Fruit fly (Drosophila melanogaster) Kc167 (cell line): ENCODE measurements around the gene Tpst.

Source experiments
- Myc ChIP-seq: fragments of >200 bp; optimal IDR thresholded peaks from 2 replicates; lab custom pipeline; 2017; ENCODE audit warnings: missing external identifiers
- Sin3A ChIP-seq: fragments of >200 bp; optimal IDR thresholded peaks from 2 replicates; lab custom pipeline; 2018; ENCODE audit warnings: missing external identifiers
- h ChIP-seq: fragments of >200 bp; optimal IDR thresholded peaks from 3 replicates; lab custom pipeline; 2018; ENCODE audit warnings: missing external identifiers
- insv ChIP-seq: fragments of >200 bp; optimal IDR thresholded peaks from 3 replicates; lab custom pipeline; 2018; ENCODE audit warnings: missing external identifiers
- psq ChIP-seq: fragments of >200 bp; optimal IDR thresholded peaks from 2 replicates; lab custom pipeline; 2017; ENCODE audit warnings: missing external identifiers
- ttk ChIP-seq: sonication (Bioruptor generic); optimal IDR thresholded peaks from 2 replicates; lab custom pipeline; 2017; ENCODE audit warnings: missing external identifiers

Gene Tpst

DNA sequence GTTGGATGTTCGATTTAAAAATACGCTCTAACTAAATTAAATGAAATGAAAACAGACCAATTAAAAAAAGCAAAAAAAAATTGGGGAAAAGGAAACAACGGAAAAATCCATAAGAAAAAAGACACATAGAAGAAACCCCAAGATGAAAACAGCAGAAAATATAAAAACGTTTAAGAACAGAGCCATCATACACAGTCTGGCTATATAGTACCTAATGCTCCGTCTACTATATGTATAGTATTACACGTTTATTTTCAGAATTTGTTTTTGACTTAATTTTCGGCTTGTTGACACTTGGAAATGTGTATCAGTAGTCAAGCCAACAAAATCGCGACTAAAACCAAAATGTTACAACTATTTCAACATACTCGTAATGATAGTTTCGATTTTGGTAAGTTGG is 41.8 kb downstream of the Tpst start, which contains the start of gene CG11178:
Gene CG11178 (plus strand): TSS at position 301 of the 400 bp plus-strand sequence.
- TF ChIP-seq Sin3A (lab: Kevin White, UChicago), result no peak
- no peak for TF ChIP-seq h (lab: Kevin White, UChicago)
- TF ChIP-seq ttk (lab: Kevin White, UChicago), result no peak
- no peak for TF ChIP-seq psq (lab: Kevin White, UChicago)
- no peak for TF ChIP-seq insv
- no peak for TF ChIP-seq Myc (lab: Kevin White, UChicago)

DNA sequence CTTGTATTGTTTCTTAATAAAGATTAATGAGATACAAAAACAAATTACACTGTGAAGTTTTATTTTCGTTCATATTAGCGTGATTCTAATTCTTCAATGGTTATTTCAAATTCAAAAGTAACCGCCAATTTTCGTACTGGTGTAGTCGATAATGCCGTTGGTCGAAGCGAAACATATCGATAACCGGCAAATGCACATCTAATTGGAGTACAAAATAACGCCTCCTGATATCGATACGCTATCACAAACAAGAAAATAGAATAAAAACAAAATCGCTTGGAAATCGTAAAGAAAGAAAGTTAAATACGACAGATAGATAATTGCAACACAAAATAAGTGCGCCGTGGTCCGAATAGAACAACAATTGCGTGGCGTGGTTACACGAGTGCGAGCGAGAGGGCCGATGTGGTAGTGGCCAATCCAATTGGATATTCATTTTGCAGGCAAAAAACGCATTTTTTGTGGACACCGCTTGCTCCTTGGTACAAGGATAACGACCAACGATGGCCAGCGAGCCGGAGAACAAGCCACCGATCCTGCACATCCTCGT is 42.4 kb downstream of the Tpst start:
- TF ChIP-seq Myc (lab: Kevin White, UChicago), result no peak
- TF ChIP-seq h (lab: Kevin White, UChicago), result no peak
- no peak for TF ChIP-seq psq (lab: Kevin White, UChicago)
- no peak for TF ChIP-seq insv
- TF ChIP-seq ttk (lab: Kevin White, UChicago), result no peak
- no peak for TF ChIP-seq Sin3A (lab: Kevin White, UChicago)

DNA sequence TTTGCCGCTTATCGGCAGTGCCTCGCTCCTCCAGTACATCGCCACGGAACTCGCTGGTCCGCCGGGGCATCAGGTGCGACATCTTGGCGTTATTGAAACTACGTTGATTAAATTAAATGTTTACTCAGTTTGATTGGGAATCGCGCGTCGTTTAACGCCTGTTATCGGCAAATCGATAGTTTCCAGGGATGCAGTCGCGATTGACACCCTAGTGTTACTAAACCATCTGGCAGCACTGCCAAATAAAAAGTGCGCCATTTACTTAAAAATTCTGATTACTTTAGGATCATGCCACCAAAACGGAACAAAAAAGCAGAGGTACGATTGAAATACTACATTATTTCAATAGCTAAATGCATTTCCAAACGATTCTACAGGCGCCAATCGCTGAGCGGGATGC is 48.3 kb downstream of the Tpst start, which contains the start of the genes Ndc80 and BthD:
Gene Ndc80 (minus strand): TSS at position 179 of the 400 bp plus-strand sequence.
Gene BthD (plus strand): TSS at position 248 of the 400 bp plus-strand sequence.
- no peak for TF ChIP-seq Myc (lab: Kevin White, UChicago)
- TF ChIP-seq insv, result no peak
- TF ChIP-seq psq (lab: Kevin White, UChicago), result no peak
- TF ChIP-seq Sin3A (lab: Kevin White, UChicago), result no peak
- no peak for TF ChIP-seq ttk (lab: Kevin White, UChicago)

DNA sequence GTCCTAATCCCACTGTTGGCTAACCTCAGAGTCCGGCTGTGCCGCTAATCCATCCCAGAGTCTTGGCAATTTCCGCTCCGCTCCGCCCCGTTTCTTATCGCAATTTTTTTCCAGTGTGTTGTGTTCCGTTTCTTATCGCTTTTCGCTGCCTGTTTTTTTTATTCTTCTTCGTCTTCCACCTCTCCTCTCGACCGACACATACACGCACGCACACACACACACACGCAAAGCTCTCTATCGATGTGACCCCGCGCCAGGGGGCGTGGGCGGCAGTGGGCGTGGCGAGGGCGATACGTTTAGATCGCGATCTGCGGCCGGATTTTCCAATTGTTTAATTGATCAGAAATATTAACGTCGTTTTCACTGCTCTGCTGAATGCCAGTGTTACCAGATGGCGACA is 52.4 kb downstream of the Tpst start:
- TF ChIP-seq h (lab: Kevin White, UChicago) (no peak), Myc (lab: Kevin White, UChicago) (no peak), Sin3A (lab: Kevin White, UChicago) (no peak), insv (no peak), psq (lab: Kevin White, UChicago) (no peak), ttk (lab: Kevin White, UChicago) (no peak)

DNA sequence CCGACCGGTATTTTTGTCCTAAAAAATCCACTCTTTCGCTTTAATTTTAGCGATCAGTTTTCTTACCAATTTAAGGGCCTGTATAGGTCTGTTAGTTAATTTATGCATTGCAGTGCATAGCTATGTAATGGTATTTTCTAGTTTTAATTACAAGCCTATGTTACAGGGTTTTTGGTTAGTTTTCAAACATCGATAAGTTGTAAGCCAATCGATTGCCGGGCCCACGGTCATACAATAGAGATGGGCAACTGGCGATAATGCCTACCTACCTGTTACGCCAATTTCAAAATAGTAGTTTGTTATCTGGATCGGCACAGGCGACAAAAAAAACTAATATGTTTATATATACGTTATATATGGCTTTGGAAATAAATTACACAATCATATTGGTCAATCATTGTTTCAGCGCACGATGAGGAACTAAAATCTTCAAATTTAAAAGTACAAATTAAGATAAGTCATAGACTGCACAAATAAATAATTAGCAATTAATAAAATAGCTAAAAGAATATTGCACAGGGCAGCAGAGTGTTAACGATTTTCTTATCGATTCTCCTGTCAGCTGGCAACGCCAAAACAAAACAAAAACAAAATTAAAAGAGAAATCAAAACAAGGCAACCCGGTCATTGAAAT is 52.9 kb downstream of the Tpst start, which contains the start of the genes tth and Tango2:
Gene tth (minus strand): TSS at position 170 of the 634 bp plus-strand sequence.
Gene Tango2 (plus strand): TSS at position 573 of the 634 bp plus-strand sequence.
- TF ChIP-seq ttk (lab: Kevin White, UChicago) (no peak), h (lab: Kevin White, UChicago) (no peak), insv (no peak), Myc (lab: Kevin White, UChicago) (no peak), psq (lab: Kevin White, UChicago) (no peak), Sin3A (lab: Kevin White, UChicago) (no peak)

DNA sequence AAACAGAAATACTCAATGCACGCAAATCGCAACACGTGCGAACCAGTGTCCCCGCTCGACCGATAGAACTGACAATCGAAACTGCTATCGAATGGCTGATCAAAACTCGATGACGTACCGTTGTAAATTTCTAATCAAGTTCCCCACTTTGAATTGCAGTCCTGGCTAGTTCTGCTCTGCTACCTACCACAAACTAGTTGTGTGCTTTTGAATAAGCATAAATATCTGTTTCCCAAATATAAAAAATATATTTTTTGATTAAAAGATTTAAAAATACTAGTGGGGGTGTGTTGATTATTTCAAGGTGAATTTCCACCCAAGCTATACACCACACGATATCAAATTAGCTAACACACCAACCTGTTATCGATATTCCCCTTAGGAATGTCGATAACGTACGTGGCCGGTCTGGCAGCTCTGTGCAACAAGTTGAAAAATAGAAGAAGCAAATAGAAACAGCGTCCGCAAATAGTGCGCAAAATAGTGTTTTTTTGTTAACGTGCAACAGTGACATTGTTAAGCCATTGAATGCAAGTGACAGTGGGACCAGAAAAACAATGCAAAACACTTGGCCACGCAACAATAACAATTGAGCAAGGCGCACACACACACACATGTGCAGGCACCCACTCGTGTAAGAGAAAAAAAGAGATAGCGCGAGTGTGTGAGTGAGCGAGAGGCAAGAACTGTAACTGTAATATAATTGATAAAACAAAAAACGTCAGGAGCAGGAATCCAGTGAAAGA is 60.9 kb downstream of the Tpst start, which contains the start of the genes CG2691 and NFAT:
Gene CG2691 (minus strand): TSS at position 75 of the 746 bp plus-strand sequence.
Gene NFAT (plus strand): TSS at position 412 of the 746 bp plus-strand sequence.
- no peak for TF ChIP-seq ttk (lab: Kevin White, UChicago)
- no peak for TF ChIP-seq insv
- no peak for TF ChIP-seq psq (lab: Kevin White, UChicago)
- TF ChIP-seq h (lab: Kevin White, UChicago), result no peak
- no peak for TF ChIP-seq Sin3A (lab: Kevin White, UChicago)
- TF ChIP-seq Myc (lab: Kevin White, UChicago), result no peak

DNA sequence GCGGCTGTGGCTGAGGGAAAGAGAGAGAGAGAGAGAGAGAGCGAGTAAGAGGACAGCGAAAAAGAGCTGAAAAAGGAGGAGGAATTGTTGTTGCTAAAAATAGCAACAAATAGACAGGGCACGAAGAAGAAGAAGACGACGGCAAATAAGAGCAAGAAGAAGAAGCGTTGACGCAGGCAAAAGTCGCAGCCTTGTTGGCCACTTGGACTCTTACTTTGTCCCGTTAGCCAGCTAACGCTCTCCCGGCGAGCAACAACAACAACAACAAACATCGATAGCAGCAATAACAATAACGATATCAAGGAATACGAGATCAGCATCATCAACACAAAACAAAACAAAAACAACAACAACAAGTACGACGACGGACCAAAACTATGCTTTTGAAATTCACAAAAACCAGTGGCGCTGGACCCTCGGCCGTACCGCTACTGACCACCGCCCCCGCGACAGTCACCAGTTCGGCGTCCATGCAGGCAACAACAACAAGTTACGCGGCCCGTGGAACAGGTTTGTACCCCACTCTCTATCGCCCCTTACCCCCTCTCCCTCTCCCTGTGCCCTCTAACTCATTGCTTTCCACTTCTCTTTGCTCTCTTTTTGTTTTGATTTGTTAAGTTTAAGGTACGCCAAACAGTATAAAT is 61.6 kb downstream of the Tpst start:
- TF ChIP-seq Myc (lab: Kevin White, UChicago) (no peak), psq (lab: Kevin White, UChicago) (no peak), h (lab: Kevin White, UChicago) (no peak), insv (no peak), Sin3A (lab: Kevin White, UChicago) (no peak), ttk (lab: Kevin White, UChicago) (no peak)

DNA sequence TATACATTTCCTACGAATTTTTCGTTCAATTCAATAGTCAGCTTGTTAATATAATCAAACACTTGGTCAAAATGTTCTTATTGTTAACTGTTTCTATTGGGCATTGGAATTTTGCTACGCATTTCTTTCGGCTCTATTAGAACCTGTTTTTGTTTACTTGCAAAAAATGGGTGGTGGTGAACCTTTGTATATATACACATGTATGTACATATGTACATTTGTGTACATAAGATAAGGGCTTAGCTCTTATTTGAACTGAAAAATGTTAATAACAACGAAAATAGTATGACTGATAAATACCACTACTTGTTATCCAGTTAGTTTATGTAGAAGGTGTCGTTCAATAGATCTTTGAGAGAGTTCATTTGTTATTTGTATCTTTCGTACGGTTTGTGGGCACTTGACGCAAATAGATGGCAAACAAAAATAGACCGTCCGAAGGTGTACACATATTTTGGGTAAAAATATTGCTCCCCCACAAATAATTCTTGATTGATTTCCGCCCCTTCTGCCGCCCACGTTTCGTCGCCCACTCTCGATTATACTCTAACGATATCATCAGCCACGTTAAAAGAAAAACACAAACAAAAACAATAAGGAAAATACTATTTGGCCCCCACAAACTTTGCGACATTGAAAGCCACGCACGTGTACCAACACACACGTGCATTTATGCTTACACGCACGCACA is 62.4 kb downstream of the Tpst start:
- TF ChIP-seq psq (lab: Kevin White, UChicago) (no peak), insv (no peak), Myc (lab: Kevin White, UChicago) (no peak), Sin3A (lab: Kevin White, UChicago) (no peak), ttk (lab: Kevin White, UChicago) (no peak), h (lab: Kevin White, UChicago) (no peak)

DNA sequence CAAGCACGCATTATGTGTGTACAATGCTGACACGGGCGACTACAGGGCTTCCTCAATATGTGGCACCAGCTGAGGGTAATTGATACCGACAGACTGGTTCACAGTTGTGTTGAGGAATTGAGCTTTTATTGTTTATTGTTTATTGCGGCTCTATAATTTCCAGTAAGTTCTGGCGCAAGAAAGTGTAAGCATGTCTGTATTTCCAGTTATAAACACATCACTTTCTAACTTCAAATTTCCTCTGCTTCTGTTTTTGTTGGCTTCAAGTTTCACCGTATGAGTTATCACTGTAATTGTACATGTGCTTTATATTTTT is 62.9 kb downstream of the Tpst start:
- no peak for TF ChIP-seq psq (lab: Kevin White, UChicago)
- no peak for TF ChIP-seq h (lab: Kevin White, UChicago)
- no peak for TF ChIP-seq Sin3A (lab: Kevin White, UChicago)
- no peak for TF ChIP-seq Myc (lab: Kevin White, UChicago)
- no peak for TF ChIP-seq insv
- no peak for TF ChIP-seq ttk (lab: Kevin White, UChicago)

DNA sequence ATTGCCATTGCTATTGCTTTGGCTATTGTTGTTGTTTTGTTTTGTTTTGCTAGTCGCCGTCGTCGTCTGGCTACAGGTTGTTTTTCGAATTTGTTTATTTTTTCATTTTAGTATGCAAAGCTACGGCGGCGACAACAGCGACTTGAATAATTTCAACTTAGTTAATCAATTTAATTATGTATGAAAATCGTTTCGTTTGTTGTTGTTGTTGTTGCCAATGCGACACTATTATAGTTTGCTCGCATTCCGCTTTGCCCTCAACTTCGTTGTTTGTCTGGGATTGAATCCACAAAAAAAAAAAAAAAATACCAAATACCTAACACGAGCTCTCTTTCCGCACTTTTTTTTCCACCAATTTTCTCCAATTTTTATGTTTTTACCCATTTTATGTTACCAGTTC is 64.2 kb downstream of the Tpst start:
- no peak for TF ChIP-seq insv
- TF ChIP-seq h (lab: Kevin White, UChicago), result no peak
- TF ChIP-seq psq (lab: Kevin White, UChicago), result no peak
- TF ChIP-seq Myc (lab: Kevin White, UChicago), result no peak
- no peak for TF ChIP-seq ttk (lab: Kevin White, UChicago)
